Fruit fly (Drosophila melanogaster) whole organism, wandering third instar larva: ENCODE results near the gene Lectin-galC1.

Experiments
- CG9705 ChIP-seq: fragments of 200-800 bp; sonication (Bioruptor generic); optimal IDR thresholded peaks from 2 replicates; lab custom pipeline; 2018; ENCODE audit warnings: missing biosample characterization, mild to moderate bottlenecking, missing genetic modification characterization
- Dfd ChIP-seq: fragments of >200 bp; optimal IDR thresholded peaks from 2 replicates; lab custom pipeline; 2017; ENCODE audit warnings: missing biosample characterization, missing genetic modification characterization
- Dif ChIP-seq: fragments of 200-275, 200-300 bp; sonication (Bioruptor generic); optimal IDR thresholded peaks from 2 replicates; lab custom pipeline; 2018; ENCODE audit warnings: missing biosample characterization, missing genetic modification characterization; ENCODE audit not compliant: partially characterized antibody
- HLH106 ChIP-seq: fragments of 200-800 bp; optimal IDR thresholded peaks from 3 replicates; lab custom pipeline; 2019; ENCODE audit warnings: missing biosample characterization, mild to moderate bottlenecking, missing genetic modification characterization, moderate library complexity
- Jra ChIP-seq: sonication (Bioruptor generic); optimal IDR thresholded peaks from 2 replicates; lab custom pipeline; 2016; ENCODE audit warnings: missing biosample characterization, missing genetic modification characterization
- br ChIP-seq: fragments of 200-800 bp; sonication (Bioruptor generic); optimal IDR thresholded peaks from 2 replicates; lab custom pipeline; 2016; ENCODE audit warnings: missing biosample characterization, missing genetic modification characterization
- ey ChIP-seq: fragments of 200-800 bp; sonication (Bioruptor generic); optimal IDR thresholded peaks from 2 replicates; lab custom pipeline; 2016; ENCODE audit warnings: missing biosample characterization, missing genetic modification characterization
- fru ChIP-seq: fragments of 200-800 bp; sonication (Bioruptor generic); optimal IDR thresholded peaks from 3 replicates; lab custom pipeline; 2016; ENCODE audit warnings: missing biosample characterization, mild to moderate bottlenecking, missing genetic modification characterization
- psq ChIP-seq: fragments of 200-800 bp; sonication (Bioruptor generic); optimal IDR thresholded peaks from 3 replicates; lab custom pipeline; 2017; ENCODE audit warnings: missing biosample characterization, mild to moderate bottlenecking, missing genetic modification characterization, moderate library complexity
- tai ChIP-seq: sonication (Bioruptor generic); optimal IDR thresholded peaks from 2 replicates; lab custom pipeline; 2016; ENCODE audit warnings: missing biosample characterization, missing genetic modification characterization
- usp ChIP-seq: fragments of >200 bp; optimal IDR thresholded peaks from 2 replicates; lab custom pipeline; 2017; ENCODE audit warnings: missing biosample characterization, missing genetic modification characterization

DNA sequence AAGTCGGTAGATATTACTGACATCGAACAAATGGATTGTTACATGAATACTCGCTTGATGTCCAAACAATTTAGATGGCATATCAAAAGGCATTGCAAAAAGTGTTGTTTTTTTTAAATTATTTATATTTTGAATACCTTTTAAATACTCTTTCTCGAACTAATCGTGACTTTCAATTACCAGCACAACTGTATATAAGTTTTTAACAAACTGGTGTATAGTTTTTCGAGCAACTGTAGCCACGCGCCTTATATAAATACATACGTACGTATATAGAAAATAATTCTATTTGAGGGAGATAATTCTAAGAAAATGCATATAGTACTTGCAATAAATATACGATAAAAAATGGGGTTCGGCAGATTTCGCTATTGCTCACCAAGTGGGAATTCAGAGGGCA lies 23.0 kb downstream of the Lectin-galC1 start:
- TF ChIP-seq HLH106 (tag; lab: Kevin White, UChicago), result no peak
- TF ChIP-seq br (GFP tag; lab: Kevin White, UChicago), result no peak
- TF ChIP-seq ey (GFP tag; lab: Kevin White, UChicago), result no peak
- TF ChIP-seq psq, result no peak
- no peak for TF ChIP-seq usp
- no peak for TF ChIP-seq fru (GFP tag; lab: Kevin White, UChicago)
- TF ChIP-seq Jra, result no peak
- TF ChIP-seq Dfd (GFP tag; lab: Kevin White, UChicago), result no peak
- no peak for TF ChIP-seq CG9705
- no peak for TF ChIP-seq Dif (GFP tag; lab: Kevin White, UChicago)
- no peak for TF ChIP-seq tai (GFP tag; lab: Kevin White, UChicago)
